Worm (Caenorhabditis elegans) whole organism, late embryonic: Measurements from ENCODE around the gene T03F6.6.
"Not testable (repeated sequence)": the region's sequence is repeated elsewhere in the genome, so short reads cannot be mapped to it uniquely, and the experiment has no call there.

Source experiments
- C38D4.7 ChIP-seq: fragments of 200-800 bp; sonication (Bioruptor generic); optimal IDR thresholded peaks from 2 replicates; lab custom pipeline; 2018; ENCODE audit warnings: mild to moderate bottlenecking, missing genetic modification characterization, moderate library complexity, missing compliant biosample characterization
- T23F11.4 ChIP-seq: fragments of 200-800 bp; sonication (Bioruptor generic); optimal IDR thresholded peaks from 2 replicates; lab custom pipeline; 2018; ENCODE audit warnings: mild to moderate bottlenecking, missing genetic modification characterization, missing compliant biosample characterization
- ahr-1 ChIP-seq: sonication (generic microtip); optimal IDR thresholded peaks from 2 replicates; lab custom pipeline; 2016; ENCODE audit warnings: missing genetic modification characterization, missing compliant biosample characterization
- ama-1 ChIP-seq: fragments of 150-350 bp; optimal IDR thresholded peaks from 2 replicates; lab custom pipeline; 2014
- ceh-22 ChIP-seq: sonication (generic microtip); optimal IDR thresholded peaks from 2 replicates; lab custom pipeline; 2017; ENCODE audit warnings: missing biosample characterization, missing genetic modification characterization
- ceh-31 ChIP-seq: sonication (generic microtip); optimal IDR thresholded peaks from 2 replicates; lab custom pipeline; 2016; ENCODE audit warnings: missing genetic modification characterization, missing compliant biosample characterization
- ceh-34 ChIP-seq: sonication (generic microtip); optimal IDR thresholded peaks from 2 replicates; lab custom pipeline; 2016; ENCODE audit warnings: mild to moderate bottlenecking, missing genetic modification characterization, missing compliant biosample characterization
- ceh-6 ChIP-seq: fragments of 200-800 bp; sonication (Bioruptor generic); optimal IDR thresholded peaks from 2 replicates; lab custom pipeline; 2018; ENCODE audit warnings: mild to moderate bottlenecking, missing genetic modification characterization, missing compliant biosample characterization
- che-1 ChIP-seq: sonication (generic microtip); optimal IDR thresholded peaks from 2 replicates; lab custom pipeline; 2016; ENCODE audit warnings: mild to moderate bottlenecking, missing genetic modification characterization, missing compliant biosample characterization
- dmd-4 ChIP-seq: sonication (generic microtip); optimal IDR thresholded peaks from 2 replicates; lab custom pipeline; 2016; ENCODE audit warnings: borderline replicate concordance, missing genetic modification characterization, missing compliant biosample characterization
- dve-1 ChIP-seq: sonication (generic microtip); optimal IDR thresholded peaks from 2 replicates; lab custom pipeline; 2017; ENCODE audit warnings: antibody characterized with exemption, mild to moderate bottlenecking, missing genetic modification characterization, missing compliant biosample characterization
- elt-2 ChIP-seq: sonication (generic microtip); optimal IDR thresholded peaks from 2 replicates; lab custom pipeline; 2016; ENCODE audit warnings: missing genetic modification reagents, missing genetic modification characterization, missing compliant biosample characterization
- elt-4 ChIP-seq: sonication (generic microtip); optimal IDR thresholded peaks from 2 replicates; lab custom pipeline; 2016; ENCODE audit warnings: missing genetic modification characterization, missing compliant biosample characterization
- fkh-10 ChIP-seq: fragments of 150-350 bp; optimal IDR thresholded peaks from 2 replicates; lab custom pipeline; 2014; ENCODE audit warnings: missing biosample characterization, missing genetic modification reagents, missing genetic modification characterization
- gmeb-2 ChIP-seq: sonication (generic microtip); optimal IDR thresholded peaks from 2 replicates; lab custom pipeline; 2016; ENCODE audit warnings: missing genetic modification characterization, inconsistent platforms, missing compliant biosample characterization
- hlh-13 ChIP-seq: fragments of 200-800 bp; sonication (Bioruptor generic); optimal IDR thresholded peaks from 2 replicates; lab custom pipeline; 2018; ENCODE audit warnings: mild to moderate bottlenecking, missing genetic modification characterization, missing compliant biosample characterization
- hlh-15 ChIP-seq: sonication (generic microtip); optimal IDR thresholded peaks from 2 replicates; lab custom pipeline; 2016; ENCODE audit warnings: missing genetic modification characterization, missing compliant biosample characterization
- hlh-8 ChIP-seq: sonication (generic microtip); optimal IDR thresholded peaks from 2 replicates; lab custom pipeline; 2016; ENCODE audit warnings: missing genotype, missing genetic modification characterization, missing compliant biosample characterization
- lim-6 ChIP-seq: sonication (generic microtip); optimal IDR thresholded peaks from 2 replicates; lab custom pipeline; 2016; ENCODE audit warnings: missing genetic modification characterization, missing compliant biosample characterization
- mec-3 ChIP-seq: sonication (generic microtip); optimal IDR thresholded peaks from 2 replicates; lab custom pipeline; 2016; ENCODE audit warnings: borderline replicate concordance, missing genetic modification characterization, missing compliant biosample characterization
- nfya-1 ChIP-seq: sonication (generic microtip); optimal IDR thresholded peaks from 2 replicates; lab custom pipeline; 2017; ENCODE audit warnings: missing genetic modification characterization, mild to moderate bottlenecking, missing compliant biosample characterization, antibody characterized with exemption, moderate library complexity
- nhr-232 ChIP-seq: sonication (generic microtip); optimal IDR thresholded peaks from 2 replicates; lab custom pipeline; 2016; ENCODE audit warnings: missing genetic modification characterization, missing compliant biosample characterization
- pax-1 ChIP-seq: fragments of 150-350 bp; optimal IDR thresholded peaks from 2 replicates; lab custom pipeline; 2014; ENCODE audit warnings: missing biosample characterization, missing genetic modification characterization
- pqm-1 ChIP-seq: sonication (generic microtip); optimal IDR thresholded peaks from 2 replicates; lab custom pipeline; 2016; ENCODE audit warnings: missing genetic modification characterization, missing compliant biosample characterization
- pros-1 ChIP-seq: fragments of 150-350 bp; optimal IDR thresholded peaks from 2 replicates; lab custom pipeline; 2014; ENCODE audit warnings: missing biosample characterization, missing genetic modification reagents, missing genetic modification characterization
- ref-2 ChIP-seq: sonication (generic microtip); optimal IDR thresholded peaks from 2 replicates; lab custom pipeline; 2016; ENCODE audit warnings: missing genetic modification characterization, missing compliant biosample characterization
- sox-2 ChIP-seq: fragments of 200-800 bp; sonication (Bioruptor generic); IDR thresholded peaks from 2 replicates; pipeline ENCODE4 v1.3.6; 2022; ENCODE audit warnings: missing genetic modification reagents, missing genetic modification characterization, missing compliant biosample characterization
- sox-4 ChIP-seq: sonication (generic microtip); optimal IDR thresholded peaks from 2 replicates; lab custom pipeline; 2017; ENCODE audit warnings: mild to moderate bottlenecking, missing genetic modification characterization, inconsistent platforms, missing compliant biosample characterization
- syd-9 ChIP-seq: sonication (generic microtip); optimal IDR thresholded peaks from 2 replicates; lab custom pipeline; 2016; ENCODE audit warnings: mild to moderate bottlenecking, missing genetic modification characterization, moderate library complexity, missing compliant biosample characterization
- tbx-2 ChIP-seq: sonication (generic microtip); optimal IDR thresholded peaks from 2 replicates; lab custom pipeline; 2016; ENCODE audit warnings: missing genetic modification characterization, missing compliant biosample characterization
- tbx-7 ChIP-seq: sonication (generic microtip); optimal IDR thresholded peaks from 2 replicates; lab custom pipeline; 2016; ENCODE audit warnings: missing genotype, missing genetic modification characterization, missing compliant biosample characterization
- zip-5 ChIP-seq: sonication (generic microtip); optimal IDR thresholded peaks from 2 replicates; lab custom pipeline; 2016; ENCODE audit warnings: missing genetic modification characterization, missing compliant biosample characterization

Gene T03F6.6

ce11 chrIII:13409498-13409897 lies 29.4 kb upstream of the T03F6.6 start, which contains the start of gene myo-6:
Gene myo-6, plus strand, starts transcription at chrIII:13409798.
- TF ChIP-seq ahr-1 (tag; lab: Kevin White, UChicago) (no peak), lim-6 (tag; lab: Kevin White, UChicago) (no peak), hlh-15 (tag; lab: Kevin White, UChicago) (no peak), nhr-232 (tag; lab: Kevin White, UChicago) (no peak)
- TF ChIP-seq, all 69 proteins: peak for 0

- TF ChIP-seq ref-2, result no peak
- no peak for TF ChIP-seq ceh-6
- no peak for TF ChIP-seq tbx-2
- TF ChIP-seq syd-9 (tag; lab: Kevin White, UChicago), result no peak
- TF ChIP-seq, all 69 proteins: peak for 0
Measured at ce11 chrIII:13405504-13405903, 25.4 kb upstream of the T03F6.6 start, which contains the start of gene nas-1. Gene nas-1, plus strand, starts transcription at chrIII:13405804.

- no peak for TF ChIP-seq gmeb-2
- TF ChIP-seq fkh-10, result no peak
- TF ChIP-seq hlh-15 (tag; lab: Kevin White, UChicago), result no peak
Measured at ce11 chrIII:13404418-13404817, 24.3 kb upstream of the T03F6.6 start, which contains the start of gene ttr-52. Gene ttr-52, plus strand, starts transcription at chrIII:13404718.

DNA sequence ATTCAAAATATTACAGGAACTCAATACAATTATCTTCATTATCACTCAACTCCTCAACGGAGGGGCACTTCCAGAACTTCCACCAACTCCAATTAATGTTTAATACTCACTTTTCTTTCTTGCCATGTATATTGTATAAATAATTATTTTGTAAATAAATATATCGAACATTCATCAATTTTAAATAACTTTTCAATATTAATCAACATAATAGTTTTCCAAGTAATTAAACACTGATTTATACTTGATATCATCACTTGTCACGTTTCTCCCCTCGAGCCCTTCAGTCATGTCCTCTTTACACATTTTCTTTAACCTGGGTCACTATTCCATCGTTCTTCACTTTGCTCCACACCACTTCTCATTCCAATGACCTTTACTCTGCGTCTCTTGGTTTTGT lies 22.8 kb upstream of the T03F6.6 start, which contains the start of gene mig-18:
Gene mig-18, plus strand, starts transcription at position 301 of the 400 bp plus-strand sequence.
- TF ChIP-seq pqm-1 (tag; lab: Kevin White, UChicago) (no peak), pax-1 (no peak), C38D4.7 (GFP tag; lab: Kevin White, UChicago) (no peak), tbx-7 (tag; lab: Kevin White, UChicago) (no peak), elt-2 (tag; lab: Kevin White, UChicago) (no peak), dve-1 (no peak), ceh-6 (no peak)

- not testable (repeated sequence) for TF ChIP-seq ama-1 (lab: Kevin White, UChicago); dmd-4; sox-4 (tag; lab: Kevin White, UChicago)
Measured at ce11 chrIII:13401673-13402258, 21.7 kb upstream of the T03F6.6 start, which contains the start of the genes srlf-9 and srlf-10. Gene srlf-9, minus strand, starts transcription at chrIII:13401773. Gene srlf-10, plus strand, starts transcription at chrIII:13402208.

ce11 chrIII:13395262-13395661 lies 15.2 kb upstream of the T03F6.6 start, which contains the start of gene F11F1.1:
Gene F11F1.1, plus strand, starts transcription at chrIII:13395562.
- no peak for TF ChIP-seq T23F11.4
- no peak for TF ChIP-seq nhr-232 (tag; lab: Kevin White, UChicago)
- no peak for TF ChIP-seq ceh-6
- TF ChIP-seq sox-2 (GFP tag; lab: Robert Waterston, UW), result no peak
- TF ChIP-seq ref-2, result no peak
- no peak for TF ChIP-seq nfya-1 (tag; lab: Kevin White, UChicago)
- TF ChIP-seq zip-5 (tag; lab: Kevin White, UChicago), result no peak
- TF ChIP-seq ceh-34 (tag; lab: Kevin White, UChicago), result no peak
- TF ChIP-seq pros-1 (tag; lab: Kevin White, UChicago), result no peak
- TF ChIP-seq, all 69 proteins: peak for 0

ce11 chrIII:13393647-13394046 lies 13.6 kb upstream of the T03F6.6 start, which contains the start of gene qdpr-1:
Gene qdpr-1, plus strand, starts transcription at chrIII:13393910.
- TF ChIP-seq pax-1, result no peak
- TF ChIP-seq ceh-22 (tag; lab: Kevin White, UChicago), result no peak
- TF ChIP-seq ceh-31, result no peak
- no peak for TF ChIP-seq che-1 (tag; lab: Kevin White, UChicago)
- no peak for TF ChIP-seq hlh-13 (GFP tag; lab: Kevin White, UChicago)
- no peak for TF ChIP-seq hlh-8 (tag; lab: Kevin White, UChicago)
- no peak for TF ChIP-seq fkh-10
- no peak for TF ChIP-seq elt-4
- TF ChIP-seq mec-3 (tag; lab: Kevin White, UChicago), result no peak
